Worm (Caenorhabditis elegans) whole organism, late embryonic: ENCODE data around the gene dhs-15.

Source experiments
- K02D7.2 ChIP-seq: sonication (generic microtip); optimal IDR thresholded peaks from 2 replicates; lab custom pipeline; 2017; ENCODE audit warnings: mild to moderate bottlenecking, missing genetic modification characterization, missing compliant biosample characterization
- ahr-1 ChIP-seq: sonication (generic microtip); optimal IDR thresholded peaks from 2 replicates; lab custom pipeline; 2016; ENCODE audit warnings: missing genetic modification characterization, missing compliant biosample characterization
- ceh-14 ChIP-seq: sonication (generic microtip); optimal IDR thresholded peaks from 2 replicates; lab custom pipeline; 2016; ENCODE audit warnings: missing genotype, missing genetic modification characterization, missing compliant biosample characterization
- ceh-18 ChIP-seq: sonication (generic microtip); optimal IDR thresholded peaks from 2 replicates; lab custom pipeline; 2016; ENCODE audit warnings: missing genetic modification characterization, missing compliant biosample characterization
- ceh-2 ChIP-seq: sonication (generic microtip); optimal IDR thresholded peaks from 2 replicates; lab custom pipeline; 2016; ENCODE audit warnings: missing genotype, missing genetic modification characterization, missing compliant biosample characterization
- ceh-22 ChIP-seq: sonication (generic microtip); optimal IDR thresholded peaks from 2 replicates; lab custom pipeline; 2017; ENCODE audit warnings: missing biosample characterization, missing genetic modification characterization
- ceh-24 ChIP-seq: sonication (generic microtip); optimal IDR thresholded peaks from 2 replicates; lab custom pipeline; 2016; ENCODE audit warnings: mild to moderate bottlenecking, missing genetic modification characterization, missing compliant biosample characterization
- ceh-30 ChIP-seq: fragments of 150-350 bp; optimal IDR thresholded peaks from 2 replicates; lab custom pipeline; 2014; ENCODE audit warnings: missing biosample characterization, missing genetic modification characterization
- ceh-31 ChIP-seq: sonication (generic microtip); optimal IDR thresholded peaks from 2 replicates; lab custom pipeline; 2016; ENCODE audit warnings: missing genetic modification characterization, missing compliant biosample characterization
- ceh-34 ChIP-seq: sonication (generic microtip); optimal IDR thresholded peaks from 2 replicates; lab custom pipeline; 2016; ENCODE audit warnings: mild to moderate bottlenecking, missing genetic modification characterization, missing compliant biosample characterization
- ceh-45 ChIP-seq: fragments of 200-800 bp; sonication (Bioruptor generic); IDR thresholded peaks from 2 replicates; pipeline ENCODE4 v1.3.6; 2022; ENCODE audit warnings: missing genetic modification reagents, missing genetic modification characterization, missing compliant biosample characterization
- che-1 ChIP-seq: sonication (generic microtip); optimal IDR thresholded peaks from 2 replicates; lab custom pipeline; 2016; ENCODE audit warnings: mild to moderate bottlenecking, missing genetic modification characterization, missing compliant biosample characterization
- dve-1 ChIP-seq: sonication (generic microtip); optimal IDR thresholded peaks from 2 replicates; lab custom pipeline; 2017; ENCODE audit warnings: antibody characterized with exemption, mild to moderate bottlenecking, missing genetic modification characterization, missing compliant biosample characterization
- elt-2 ChIP-seq: sonication (generic microtip); optimal IDR thresholded peaks from 2 replicates; lab custom pipeline; 2016; ENCODE audit warnings: missing genetic modification reagents, missing genetic modification characterization, missing compliant biosample characterization
- elt-4 ChIP-seq: sonication (generic microtip); optimal IDR thresholded peaks from 2 replicates; lab custom pipeline; 2016; ENCODE audit warnings: missing genetic modification characterization, missing compliant biosample characterization
- fax-1 ChIP-seq: sonication (generic microtip); optimal IDR thresholded peaks from 2 replicates; lab custom pipeline; 2016; ENCODE audit warnings: missing genotype, missing genetic modification characterization, missing compliant biosample characterization
- fkh-6 ChIP-seq: sonication (generic microtip); optimal IDR thresholded peaks from 2 replicates; lab custom pipeline; 2016; ENCODE audit warnings: missing genetic modification characterization, missing compliant biosample characterization
- gmeb-2 ChIP-seq: sonication (generic microtip); optimal IDR thresholded peaks from 2 replicates; lab custom pipeline; 2016; ENCODE audit warnings: missing genetic modification characterization, inconsistent platforms, missing compliant biosample characterization
- hlh-13 ChIP-seq: fragments of 200-800 bp; sonication (Bioruptor generic); optimal IDR thresholded peaks from 2 replicates; lab custom pipeline; 2018; ENCODE audit warnings: mild to moderate bottlenecking, missing genetic modification characterization, missing compliant biosample characterization
- hlh-15 ChIP-seq: sonication (generic microtip); optimal IDR thresholded peaks from 2 replicates; lab custom pipeline; 2016; ENCODE audit warnings: missing genetic modification characterization, missing compliant biosample characterization
- hlh-30 ChIP-seq: sonication (generic microtip); optimal IDR thresholded peaks from 2 replicates; lab custom pipeline; 2017; ENCODE audit warnings: antibody characterized with exemption, missing genetic modification characterization, missing compliant biosample characterization; ENCODE audit not compliant: insufficient read depth
- lim-6 ChIP-seq: sonication (generic microtip); optimal IDR thresholded peaks from 2 replicates; lab custom pipeline; 2016; ENCODE audit warnings: missing genetic modification characterization, missing compliant biosample characterization
- lin-11 ChIP-seq: fragments of 200-800 bp; sonication (Bioruptor generic); optimal IDR thresholded peaks from 2 replicates; lab custom pipeline; 2018; ENCODE audit warnings: mild to moderate bottlenecking, missing genetic modification characterization, missing compliant biosample characterization
- nfya-1 ChIP-seq: sonication (generic microtip); optimal IDR thresholded peaks from 2 replicates; lab custom pipeline; 2017; ENCODE audit warnings: missing genetic modification characterization, mild to moderate bottlenecking, missing compliant biosample characterization, antibody characterized with exemption, moderate library complexity
- nhr-232 ChIP-seq: sonication (generic microtip); optimal IDR thresholded peaks from 2 replicates; lab custom pipeline; 2016; ENCODE audit warnings: missing genetic modification characterization, missing compliant biosample characterization
- odd-2 ChIP-seq: sonication (generic microtip); optimal IDR thresholded peaks from 2 replicates; lab custom pipeline; 2017; ENCODE audit warnings: antibody characterized with exemption, mild to moderate bottlenecking, missing genetic modification characterization, missing compliant biosample characterization
- pag-3 ChIP-seq: sonication (generic microtip); optimal IDR thresholded peaks from 2 replicates; lab custom pipeline; 2016; ENCODE audit warnings: missing compliant biosample characterization, missing genetic modification characterization, borderline replicate concordance
- pha-4 ChIP-seq: fragments of 150-350 bp; optimal IDR thresholded peaks from 2 replicates; lab custom pipeline; 2018; ENCODE audit warnings: missing biosample characterization, missing genetic modification reagents, missing genetic modification characterization
- ref-2 ChIP-seq: sonication (generic microtip); optimal IDR thresholded peaks from 2 replicates; lab custom pipeline; 2016; ENCODE audit warnings: missing genetic modification characterization, missing compliant biosample characterization
- rnt-1 ChIP-seq: sonication (generic microtip); optimal IDR thresholded peaks from 2 replicates; lab custom pipeline; 2016; ENCODE audit warnings: missing genetic modification characterization, missing compliant biosample characterization
- sdc-2 ChIP-seq: sonication (generic microtip); optimal IDR thresholded peaks from 2 replicates; lab custom pipeline; 2016; ENCODE audit warnings: missing genotype, missing genetic modification characterization, missing compliant biosample characterization
- sox-2 ChIP-seq: fragments of 200-800 bp; sonication (Bioruptor generic); IDR thresholded peaks from 2 replicates; pipeline ENCODE4 v1.3.6; 2022; ENCODE audit warnings: missing genetic modification reagents, missing genetic modification characterization, missing compliant biosample characterization
- sox-4 ChIP-seq: sonication (generic microtip); optimal IDR thresholded peaks from 2 replicates; lab custom pipeline; 2017; ENCODE audit warnings: mild to moderate bottlenecking, missing genetic modification characterization, inconsistent platforms, missing compliant biosample characterization
- tbx-2 ChIP-seq: sonication (generic microtip); optimal IDR thresholded peaks from 2 replicates; lab custom pipeline; 2016; ENCODE audit warnings: missing genetic modification characterization, missing compliant biosample characterization
- unc-3 ChIP-seq, 2 experiments: fragments of 200-800 bp in 1 of 2; sonication (Bioruptor generic) in 1 of 2; sonication (generic microtip) in 1 of 2; conservative IDR thresholded peaks in 1 of 2; optimal IDR thresholded peaks in 1 of 2; 2 replicates each; pipeline versions ENCODE4 v1.3.6 to Lab custom; 2016 to 2022; ENCODE audit warnings: missing compliant biosample characterization in 2 of 2, missing genetic modification characterization in 2 of 2, missing genetic modification reagents in 1 of 2
- unc-86 ChIP-seq: sonication (generic microtip); optimal IDR thresholded peaks from 2 replicates; lab custom pipeline; 2016; ENCODE audit warnings: missing genetic modification characterization, missing compliant biosample characterization

dhs-15 gene

DNA sequence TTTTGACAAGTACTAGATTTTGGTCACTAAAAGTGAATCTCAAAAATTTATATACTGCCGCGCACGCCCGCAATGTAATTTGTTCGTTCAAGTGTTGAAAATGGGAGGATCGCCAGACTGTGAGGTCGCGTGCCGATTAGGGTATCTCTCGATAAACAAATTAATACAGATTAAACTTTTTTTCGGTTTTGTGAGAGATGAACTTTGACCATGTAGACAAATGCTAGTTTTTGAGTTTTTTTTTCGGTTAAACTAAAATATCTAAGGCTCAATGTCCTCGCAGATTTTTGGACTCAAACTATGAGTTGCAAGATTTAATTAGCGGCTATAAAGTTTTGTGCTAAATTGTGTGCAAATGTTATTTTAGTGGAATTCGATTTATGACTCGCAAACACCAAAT is at the start of gene dhs-15:
TSS of gene dhs-15 (minus strand) at position 101 of the 400 bp plus-strand sequence.
- TF ChIP-seq ceh-34 (tag; lab: Kevin White, UChicago) = no peak
- no peak for TF ChIP-seq ceh-24 (tag; lab: Kevin White, UChicago)
- TF ChIP-seq K02D7.2 (tag; lab: Kevin White, UChicago) = no peak
- no peak for TF ChIP-seq unc-3 (GFP tag; conservative IDR thresholded peaks at IDR 0.05; lab: Robert Waterston, UW)
- no peak for TF ChIP-seq unc-3 (tag; optimal IDR thresholded peaks at IDR 0.05; lab: Kevin White, UChicago)
- no peak for TF ChIP-seq ceh-22 (tag; lab: Kevin White, UChicago)
- TF ChIP-seq gmeb-2 = no peak

DNA sequence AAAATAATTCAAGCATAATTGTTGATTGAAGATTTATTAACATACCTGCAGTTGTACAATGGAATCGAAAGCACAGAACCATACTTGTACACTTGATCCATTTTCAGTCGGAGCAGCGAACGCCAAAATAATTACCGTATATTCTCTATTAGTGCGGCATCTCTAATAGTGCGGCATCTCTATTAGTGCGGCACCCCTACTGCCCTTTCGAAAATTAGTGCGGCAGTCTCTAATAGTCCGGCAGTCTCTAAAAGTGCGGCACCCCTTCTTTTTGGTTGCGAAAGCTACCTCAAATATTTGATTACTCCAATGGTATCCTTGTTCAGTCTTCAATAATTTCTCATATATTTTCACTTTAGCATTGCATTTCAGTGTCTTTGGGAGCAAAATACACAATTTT is 48.5 kb upstream of the dhs-15 start, which contains the start of gene srt-34:
TSS of gene srt-34 (minus strand) at position 101 of the 400 bp plus-strand sequence.
- TF ChIP-seq ceh-14 = no peak
- TF ChIP-seq lim-6 (tag; lab: Kevin White, UChicago) = no peak
- TF ChIP-seq ceh-30 (tag; lab: Kevin White, UChicago) = no peak
- TF ChIP-seq nhr-232 (tag; lab: Kevin White, UChicago) = no peak
- TF ChIP-seq fax-1 (tag; lab: Kevin White, UChicago) = no peak

DNA sequence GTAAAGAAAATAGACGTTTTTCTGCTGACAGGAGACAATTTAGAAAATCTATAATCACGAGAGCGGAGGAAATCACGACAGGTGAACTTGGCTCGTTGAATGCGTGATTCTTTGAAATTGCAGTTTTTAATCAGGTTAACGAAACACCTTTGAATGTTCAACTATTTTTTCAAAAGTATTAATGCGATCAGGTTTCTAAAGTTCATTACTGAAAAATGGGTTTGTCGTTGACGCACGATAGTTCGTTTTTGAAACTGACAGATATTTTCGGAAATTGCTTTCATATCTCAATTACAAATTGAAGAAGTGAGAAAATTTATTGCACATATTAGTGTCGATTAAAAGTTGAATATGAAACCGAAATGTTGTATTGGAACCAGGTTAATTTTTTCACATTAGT is 46.3 kb upstream of the dhs-15 start, which contains the start of gene F54E2.5:
TSS of gene F54E2.5 (minus strand) at position 101 of the 400 bp plus-strand sequence.
- TF ChIP-seq odd-2 (no peak), ceh-18 (tag; lab: Kevin White, UChicago) (no peak), lin-11 (tag; lab: Kevin White, UChicago) (no peak), ceh-31 (tag; lab: Kevin White, UChicago) (no peak), fkh-6 (tag; lab: Kevin White, UChicago) (no peak), ceh-30 (tag; lab: Kevin White, UChicago) (no peak), ceh-34 (tag; lab: Kevin White, UChicago) (no peak), pha-4 (tag; lab: Kevin White, UChicago) (no peak), che-1 (tag; lab: Kevin White, UChicago) (no peak), sox-2 (GFP tag; lab: Robert Waterston, UW) (no peak), ceh-14 (no peak), ceh-24 (tag; lab: Kevin White, UChicago) (no peak), sox-4 (no peak), gmeb-2 (no peak)
- TF ChIP-seq, all 69 proteins: peak for 0

DNA sequence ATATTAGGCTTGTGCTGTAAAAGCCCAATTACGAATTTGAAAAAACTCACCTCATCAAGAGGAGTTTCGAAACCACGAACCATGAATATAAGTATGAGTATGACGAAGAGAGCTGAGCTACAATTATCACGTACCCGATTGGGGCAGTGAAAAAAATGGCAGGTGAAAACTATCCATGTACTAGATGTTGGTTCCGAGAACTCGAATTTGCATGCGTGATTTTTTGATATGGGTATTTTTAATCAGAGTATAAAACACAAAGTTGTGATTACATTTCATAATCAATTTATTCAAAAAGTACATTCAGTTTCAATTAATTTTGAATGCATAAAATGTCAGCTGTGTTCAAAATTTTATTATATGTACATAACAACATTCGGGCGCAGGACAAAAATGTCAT is 44.2 kb upstream of the dhs-15 start, which contains the start of gene F54E2.9:
TSS of gene F54E2.9 (minus strand) at position 132 of the 400 bp plus-strand sequence.
- TF ChIP-seq pag-3 (no peak), nfya-1 (tag; lab: Kevin White, UChicago) (no peak), ref-2 (tag; lab: Kevin White, UChicago) (no peak), fax-1 (tag; lab: Kevin White, UChicago) (no peak), ceh-24 (tag; lab: Kevin White, UChicago) (no peak), ceh-2 (tag; lab: Kevin White, UChicago) (no peak), sdc-2 (tag; lab: Kevin White, UChicago) (no peak), hlh-15 (tag; lab: Kevin White, UChicago) (no peak), gmeb-2 (no peak), che-1 (tag; lab: Kevin White, UChicago) (no peak), K02D7.2 (tag; lab: Kevin White, UChicago) (no peak)

DNA sequence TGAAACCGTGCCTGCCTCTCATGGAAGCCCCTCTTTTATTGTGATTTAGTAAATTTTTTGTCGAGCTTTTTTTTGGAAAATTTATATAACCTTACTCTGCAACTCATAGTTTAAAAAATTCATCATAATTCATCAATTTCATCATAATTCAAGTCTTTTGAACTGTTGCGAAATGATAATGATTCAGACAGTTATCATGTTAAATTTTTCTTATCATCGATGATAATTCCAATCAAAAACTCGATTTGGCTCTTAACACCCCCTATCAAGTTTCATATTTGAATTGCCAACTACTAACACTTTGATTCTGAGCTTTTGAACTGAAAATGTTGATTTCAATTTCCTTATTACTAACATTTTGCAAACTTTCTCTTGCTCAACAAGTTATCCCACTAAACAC is 40.5 kb upstream of the dhs-15 start, which contains the start of gene F54E2.1:
TSS of gene F54E2.1 (plus strand) at position 235 of the 400 bp plus-strand sequence.
- TF ChIP-seq elt-2 (tag; lab: Kevin White, UChicago) (peak; percentile 45), hlh-30 (tag; lab: Kevin White, UChicago) (no peak), rnt-1 (tag; lab: Kevin White, UChicago) (no peak), pag-3 (no peak)

DNA sequence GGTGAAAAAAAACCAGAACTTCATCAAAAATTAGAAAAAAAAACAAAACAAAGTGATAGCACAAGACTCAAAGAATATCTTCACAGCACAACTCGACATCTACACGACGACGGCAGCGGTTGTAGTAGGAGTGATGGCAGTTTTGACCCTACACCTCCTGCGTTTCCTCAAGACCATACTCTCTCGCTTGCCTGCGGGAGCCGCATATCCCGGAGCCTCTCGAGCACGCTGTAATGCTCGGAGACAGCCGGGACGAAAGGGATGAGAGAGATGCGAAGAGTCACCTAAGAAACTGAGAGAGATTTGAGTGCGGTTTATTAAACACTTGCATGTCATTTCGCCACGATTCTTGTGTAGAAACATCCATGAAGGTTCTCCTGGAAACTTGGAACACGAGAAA is 39.8 kb upstream of the dhs-15 start:
- TF ChIP-seq pha-4 (tag; lab: Kevin White, UChicago) (no peak), tbx-2 (tag; lab: Kevin White, UChicago) (no peak), ceh-18 (tag; lab: Kevin White, UChicago) (peak; percentile 45), hlh-30 (tag; lab: Kevin White, UChicago) (no peak), dve-1 (no peak), ahr-1 (tag; lab: Kevin White, UChicago) (no peak), lin-11 (tag; lab: Kevin White, UChicago) (no peak), hlh-13 (GFP tag; lab: Kevin White, UChicago) (no peak), lim-6 (tag; lab: Kevin White, UChicago) (no peak), rnt-1 (tag; lab: Kevin White, UChicago) (peak; percentile 82), fkh-6 (tag; lab: Kevin White, UChicago) (no peak), elt-4 (tag; lab: Kevin White, UChicago) (no peak), unc-86 (tag; lab: Kevin White, UChicago) (no peak), ceh-45 (GFP tag; lab: Robert Waterston, UW) (no peak)
